Fruit fly (Drosophila melanogaster): ENCODE results near the gene CG11858.

dm6 chr3R:25241507-25242070 is 21.0 kb upstream of the CG11858 start, which contains the start of gene CG11854:
- TF ChIP-seq OdsH (GFP tag; optimal IDR thresholded peaks at IDR 0.05) (no peak), psq (GFP tag; optimal IDR thresholded peaks at IDR 0.05) (no peak), dsf (GFP tag; optimal IDR thresholded peaks at IDR 0.05; ENCODE audit: borderline replicate concordance) (no peak), CrebA (GFP tag; optimal IDR thresholded peaks at IDR 0.05; ENCODE audit: borderline replicate concordance) (no peak), Myc (optimal IDR thresholded peaks at IDR 0.05) (no peak), CG32264 (GFP tag; optimal IDR thresholded peaks at IDR 0.05) (no peak), ey (GFP tag; optimal IDR thresholded peaks at IDR 0.05) (no peak), Abd-B (GFP tag; optimal IDR thresholded peaks at IDR 0.05) (no peak), CG9705 (GFP tag; optimal IDR thresholded peaks at IDR 0.05) (no peak), br (GFP tag; optimal IDR thresholded peaks at IDR 0.05) (no peak), HLH106 (tag; optimal IDR thresholded peaks at IDR 0.05) (no peak), N (GFP tag; optimal IDR thresholded peaks at IDR 0.05) (no peak), Vsx2 (GFP tag; optimal IDR thresholded peaks at IDR 0.05; ENCODE audit: partially characterized antibody) (no peak), usp (GFP tag; optimal IDR thresholded peaks at IDR 0.05) (no peak)
